Fruit fly (Drosophila melanogaster) whole organism, embryonic: ENCODE results near the gene PIG-B.
A peak's percentile ranks its signal among the peaks of the same experiment; 100 is the strongest.

Experiments used
- Adf1 ChIP-seq: fragments of 200-800 bp; sonication (Bioruptor generic); IDR thresholded peaks from 2 replicates; pipeline ENCODE4 v1.3.6; 2022; ENCODE audit warnings: missing biosample characterization, missing genetic modification characterization
- B-H1 ChIP-seq: fragments of 200-800 bp; sonication (Bioruptor generic); IDR thresholded peaks from 3 replicates; pipeline ENCODE4 v1.3.6; 2022; ENCODE audit warnings: missing biosample characterization, missing genetic modification characterization
- CG12104 ChIP-seq: fragments of 200-800 bp; sonication (Bioruptor generic); optimal IDR thresholded peaks from 3 replicates; lab custom pipeline; 2016; ENCODE audit warnings: missing biosample characterization, missing genetic modification characterization
- CG12942 ChIP-seq: fragments of 200-800 bp; sonication (Bioruptor generic); optimal IDR thresholded peaks from 3 replicates; lab custom pipeline; 2016; ENCODE audit warnings: missing biosample characterization, missing genetic modification characterization
- CG13424 ChIP-seq: fragments of 200-800 bp; sonication (Bioruptor generic); optimal IDR thresholded peaks from 2 replicates; lab custom pipeline; 2019; ENCODE audit warnings: missing biosample characterization, mild to moderate bottlenecking, missing genetic modification characterization, moderate library complexity
- CG13775 ChIP-seq: fragments of 200-800 bp; sonication (Bioruptor generic); optimal IDR thresholded peaks from 3 replicates; lab custom pipeline; 2017; ENCODE audit warnings: missing biosample characterization, mild to moderate bottlenecking, missing genetic modification characterization
- CG14014 ChIP-seq: fragments of 200-800 bp; sonication (Bioruptor generic); IDR thresholded peaks from 2 replicates; pipeline ENCODE4 v1.3.6; 2022; ENCODE audit warnings: missing biosample characterization, missing genetic modification characterization
- CG14050 ChIP-seq: fragments of 200-800 bp; sonication (Bioruptor generic); IDR thresholded peaks from 3 replicates; pipeline ENCODE4 v1.3.6; 2022; ENCODE audit warnings: missing biosample characterization, missing genetic modification characterization
- CG14710 ChIP-seq: fragments of 200-800 bp; sonication (Bioruptor generic); optimal IDR thresholded peaks from 3 replicates; lab custom pipeline; 2019; ENCODE audit warnings: missing biosample characterization, mild to moderate bottlenecking, missing genetic modification characterization, moderate library complexity
- CG15073 ChIP-seq: fragments of 200-800 bp; sonication (Bioruptor generic); optimal IDR thresholded peaks from 2 replicates; lab custom pipeline; 2016; ENCODE audit warnings: missing biosample characterization, missing genetic modification characterization
- CG18619 ChIP-seq: fragments of 200-800 bp; sonication (Bioruptor generic); optimal IDR thresholded peaks from 3 replicates; lab custom pipeline; 2017; ENCODE audit warnings: missing biosample characterization, mild to moderate bottlenecking, missing genetic modification characterization
- CG2129 ChIP-seq: fragments of 200-800 bp; sonication (Bioruptor generic); IDR thresholded peaks from 2 replicates; pipeline ENCODE4 v1.3.6; 2022; ENCODE audit warnings: missing biosample characterization, missing genetic modification characterization; ENCODE audit not compliant: partially characterized antibody
- CG3281 ChIP-seq: fragments of 200-800 bp; sonication (Bioruptor generic); optimal IDR thresholded peaks from 3 replicates; lab custom pipeline; 2017; ENCODE audit warnings: missing biosample characterization, mild to moderate bottlenecking, missing genetic modification characterization
- CG3726 ChIP-seq: fragments of 200-800 bp; sonication (Bioruptor generic); IDR thresholded peaks from 3 replicates; pipeline ENCODE4, ENCODE4 v1.3.6; 2022; ENCODE audit warnings: missing biosample characterization, missing genetic modification characterization
- CG3995 ChIP-seq: fragments of 200-800 bp; sonication (Bioruptor generic); optimal IDR thresholded peaks from 3 replicates; lab custom pipeline; 2016; ENCODE audit warnings: missing biosample characterization, missing genetic modification characterization
- CG4328 ChIP-seq: fragments of 200-800 bp; sonication (Bioruptor generic); optimal IDR thresholded peaks from 3 replicates; lab custom pipeline; 2017; ENCODE audit warnings: missing biosample characterization, missing genetic modification reagents, missing genetic modification characterization
- CG4617 ChIP-seq: fragments of 200-800 bp; sonication (Bioruptor generic); optimal IDR thresholded peaks from 3 replicates; lab custom pipeline; 2016; ENCODE audit warnings: missing biosample characterization, missing genetic modification characterization, borderline replicate concordance
- CG4730 ChIP-seq: fragments of 200-800 bp; sonication (Bioruptor generic); IDR thresholded peaks from 2 replicates; pipeline ENCODE4 v1.3.6; 2022; ENCODE audit warnings: missing biosample characterization, missing genetic modification characterization
- CG6254 ChIP-seq: fragments of 200-800 bp; sonication (Bioruptor generic); optimal IDR thresholded peaks from 3 replicates; lab custom pipeline; 2017; ENCODE audit warnings: mild to moderate bottlenecking, missing biosample characterization, missing genetic modification reagents, missing genetic modification characterization
- CG6791 ChIP-seq: fragments of 200-800 bp; sonication (Bioruptor generic); IDR thresholded peaks from 3 replicates; pipeline ENCODE4 v1.3.6; 2022; ENCODE audit warnings: missing biosample characterization, missing genetic modification characterization; ENCODE audit not compliant: partially characterized antibody
- CG7963 ChIP-seq: fragments of 200-800 bp; sonication (Bioruptor generic); IDR thresholded peaks from 3 replicates; pipeline ENCODE4 v1.3.6; 2022; ENCODE audit warnings: missing biosample characterization, missing genetic modification characterization; ENCODE audit not compliant: partially characterized antibody
- Chrac-16 ChIP-seq: fragments of 200-800 bp; sonication (Bioruptor generic); optimal IDR thresholded peaks from 3 replicates; lab custom pipeline; 2016; ENCODE audit warnings: missing biosample characterization, missing genetic modification characterization
- CoRest ChIP-seq: fragments of 200-800 bp; sonication (Bioruptor generic); optimal IDR thresholded peaks from 3 replicates; lab custom pipeline; 2018; ENCODE audit warnings: missing biosample characterization, mild to moderate bottlenecking, missing genetic modification characterization, moderate library complexity
- Deaf1 ChIP-seq: fragments of 200-800 bp; optimal IDR thresholded peaks from 3 replicates; lab custom pipeline; 2019; ENCODE audit warnings: missing biosample characterization, mild to moderate bottlenecking, missing genetic modification characterization, moderate library complexity
- HLH3B ChIP-seq: fragments of 200-800 bp; sonication (Bioruptor generic); IDR thresholded peaks from 2 replicates; pipeline ENCODE4 v1.3.6; 2022; ENCODE audit warnings: missing biosample characterization, missing genetic modification characterization
- HLH4C ChIP-seq: fragments of 200-800 bp; sonication (Bioruptor generic); IDR thresholded peaks from 3 replicates; pipeline ENCODE4 v1.3.6; 2022; ENCODE audit warnings: missing biosample characterization, missing genetic modification characterization; ENCODE audit not compliant: partially characterized antibody
- Hand ChIP-seq: fragments of 200-800 bp; sonication (Bioruptor generic); optimal IDR thresholded peaks from 2 replicates; lab custom pipeline; 2017; ENCODE audit warnings: mild to moderate bottlenecking, missing biosample characterization, missing genetic modification reagents, missing genetic modification characterization
- Hr3 ChIP-seq: fragments of 200-800 bp; sonication (Bioruptor generic); optimal IDR thresholded peaks from 3 replicates; lab custom pipeline; 2016; ENCODE audit warnings: missing biosample characterization, missing genetic modification characterization
- Mad ChIP-seq: fragments of 200-800 bp; sonication (Bioruptor generic); optimal IDR thresholded peaks from 2 replicates; lab custom pipeline; 2016; ENCODE audit warnings: missing biosample characterization, missing genetic modification characterization
- Meics ChIP-seq: fragments of 200-800 bp; sonication (Bioruptor generic); optimal IDR thresholded peaks from 2 replicates; lab custom pipeline; 2017; ENCODE audit warnings: missing biosample characterization, mild to moderate bottlenecking, missing genetic modification characterization
- Opbp ChIP-seq: fragments of 200-800 bp; sonication (Bioruptor generic); IDR thresholded peaks from 3 replicates; pipeline ENCODE4 v1.3.6; 2022; ENCODE audit warnings: missing biosample characterization, missing genetic modification characterization; ENCODE audit not compliant: partially characterized antibody
- Rx ChIP-seq: fragments of 200-800 bp; sonication (Bioruptor generic); IDR thresholded peaks from 2 replicates; pipeline ENCODE4 v1.3.6; 2022; ENCODE audit warnings: missing biosample characterization, missing genetic modification characterization
- Sox100B ChIP-seq: fragments of 200-800 bp; sonication (Bioruptor generic); optimal IDR thresholded peaks from 3 replicates; lab custom pipeline; 2018; ENCODE audit warnings: missing biosample characterization, mild to moderate bottlenecking, missing genetic modification characterization
- Sox102F ChIP-seq: fragments of 200-800 bp; sonication (Bioruptor generic); optimal IDR thresholded peaks from 2 replicates; lab custom pipeline; 2018; ENCODE audit warnings: missing biosample characterization, mild to moderate bottlenecking, missing genetic modification characterization, moderate library complexity
- Stat92E ChIP-seq, 3 experiments: fragments of >200 bp in 2 of 3; fragments of 200-800 bp in 1 of 3; sonication (Bioruptor generic) in 1 of 3; optimal IDR thresholded peaks; 2 replicates each; lab custom pipeline; 2017 to 2019; ENCODE audit warnings: missing biosample characterization in 3 of 3, missing genetic modification characterization in 3 of 3, mild to moderate bottlenecking in 1 of 3, moderate library complexity in 1 of 3
- ato ChIP-seq: fragments of 200-800 bp; sonication (Bioruptor generic); IDR thresholded peaks from 2 replicates; pipeline ENCODE4 v1.3.6; 2022; ENCODE audit warnings: missing biosample characterization, missing genetic modification characterization; ENCODE audit not compliant: partially characterized antibody
- az2 ChIP-seq: fragments of 200-800 bp; sonication (Bioruptor generic); optimal IDR thresholded peaks from 3 replicates; lab custom pipeline; 2016; ENCODE audit warnings: missing biosample characterization, missing genetic modification characterization
- btn ChIP-seq: fragments of 200-800 bp; sonication (Bioruptor generic); optimal IDR thresholded peaks from 2 replicates; lab custom pipeline; 2016; ENCODE audit warnings: missing biosample characterization, missing genetic modification characterization
- emc ChIP-seq: fragments of 200-800 bp; sonication (Bioruptor generic); optimal IDR thresholded peaks from 2 replicates; lab custom pipeline; 2016; ENCODE audit warnings: missing biosample characterization, missing genetic modification characterization
- fd96Cb ChIP-seq: fragments of 200-800 bp; sonication (Bioruptor generic); optimal IDR thresholded peaks from 2 replicates; lab custom pipeline; 2018; ENCODE audit warnings: missing biosample characterization, mild to moderate bottlenecking, missing genetic modification characterization, moderate library complexity
- h ChIP-seq: fragments of >200 bp; optimal IDR thresholded peaks from 2 replicates; lab custom pipeline; 2017
- insv ChIP-seq, 2 experiments: fragments of 200-800 bp; sonication (Bioruptor generic); optimal IDR thresholded peaks; 3 replicates each; lab custom pipeline; 2016 to 2018; ENCODE audit warnings: missing biosample characterization in 2 of 2, missing genetic modification characterization in 2 of 2
- kah ChIP-seq: fragments of 200-800 bp; sonication (Bioruptor generic); optimal IDR thresholded peaks from 2 replicates; lab custom pipeline; 2018; ENCODE audit warnings: missing biosample characterization, mild to moderate bottlenecking, missing genetic modification characterization
- klu ChIP-seq: fragments of 200-800 bp; sonication (Bioruptor generic); IDR thresholded peaks from 2 replicates; pipeline ENCODE4 v1.3.6; 2022; ENCODE audit warnings: missing biosample characterization, missing genetic modification characterization
- lmd ChIP-seq: fragments of 200-800 bp; sonication (Bioruptor generic); IDR thresholded peaks from 2 replicates; pipeline ENCODE4 v1.3.6; 2022; ENCODE audit warnings: missing biosample characterization, missing genetic modification characterization
- onecut ChIP-seq: fragments of 200-800 bp; sonication (Bioruptor generic); IDR thresholded peaks from 2 replicates; pipeline ENCODE4 v1.3.6; 2022; ENCODE audit warnings: missing biosample characterization, missing genetic modification characterization
- org-1 ChIP-seq: fragments of 200-800 bp; sonication (Bioruptor generic); optimal IDR thresholded peaks from 2 replicates; lab custom pipeline; 2017; ENCODE audit warnings: missing biosample characterization, missing genetic modification characterization
- pho ChIP-seq: fragments of 200-800 bp; sonication (Bioruptor generic); optimal IDR thresholded peaks from 2 replicates; lab custom pipeline; 2016; ENCODE audit warnings: missing biosample characterization, missing genetic modification characterization
- pum ChIP-seq: fragments of 200-800 bp; sonication (Bioruptor generic); optimal IDR thresholded peaks from 2 replicates; lab custom pipeline; 2016; ENCODE audit warnings: missing biosample characterization, missing genetic modification characterization
- run ChIP-seq: fragments of 200-800 bp; sonication (Bioruptor generic); optimal IDR thresholded peaks from 3 replicates; lab custom pipeline; 2018; ENCODE audit warnings: missing biosample characterization, mild to moderate bottlenecking, missing genetic modification characterization
- seq ChIP-seq: fragments of 200-800 bp; sonication (Bioruptor generic); IDR thresholded peaks from 2 replicates; pipeline ENCODE4 v1.3.6; 2022; ENCODE audit warnings: missing biosample characterization, missing genetic modification characterization
- slbo ChIP-seq: fragments of 200-800 bp; sonication (Bioruptor generic); IDR thresholded peaks from 2 replicates; pipeline ENCODE4 v1.3.6; 2022; ENCODE audit warnings: missing biosample characterization, missing genetic modification characterization

The PIG-B gene

dm6 chr3L:3826541-3826940, 15.5 kb downstream of the PIG-B start (continued):
- peak; percentile 71 for TF ChIP-seq az2
- TF ChIP-seq Hr3 (GFP tag; lab: Kevin White, UChicago), result peak; percentile 80
- TF ChIP-seq org-1, result peak; percentile 75
- peak; percentile 71 for TF ChIP-seq run (tag; lab: Kevin White, UChicago)
- peak; percentile 88 for TF ChIP-seq CoRest (tag; lab: Kevin White, UChicago)
- no peak for TF ChIP-seq h (lab: Kevin White, UChicago)
- TF ChIP-seq emc, result no peak
- peak; percentile 60; the same call in 2 of the 3 replicates for TF ChIP-seq B-H1 (GFP tag; lab: Robert Waterston, UW)
- TF ChIP-seq CG4328 (GFP tag; lab: Kevin White, UChicago), result peak; percentile 63
- peak; percentile 66 for TF ChIP-seq seq (GFP tag; lab: Robert Waterston, UW)
- TF ChIP-seq CG13424 (tag; lab: Kevin White, UChicago), result peak; percentile 90
- peak; percentile 74 for TF ChIP-seq CG14710 (tag; lab: Kevin White, UChicago)
- TF ChIP-seq kah (GFP tag; lab: Kevin White, UChicago), result peak; percentile 55
- peak; percentile 71 for TF ChIP-seq CG13775 (GFP tag; lab: Kevin White, UChicago)
- peak; percentile 81 for TF ChIP-seq lmd
- TF ChIP-seq CG18619 (GFP tag; lab: Kevin White, UChicago), result peak; percentile 80
- TF ChIP-seq onecut, result peak; percentile 55
- peak; percentile 83 for TF ChIP-seq fd96Cb (tag; lab: Kevin White, UChicago)
- peak; percentile 46; the same call in 1 of the 2 replicates for TF ChIP-seq klu
- peak; percentile 86 for TF ChIP-seq CG3281 (GFP tag; lab: Kevin White, UChicago)
- TF ChIP-seq CG15073 (GFP tag; lab: Kevin White, UChicago), result no peak
- no peak for TF ChIP-seq CG7963 (GFP tag; lab: Robert Waterston, UW)
- TF ChIP-seq Adf1 (GFP tag; lab: Robert Waterston, UW), result peak; percentile 48; the same call in 1 of the 2 replicates
- no peak for TF ChIP-seq CG6791 (GFP tag; lab: Robert Waterston, UW)
- peak; percentile 88 for TF ChIP-seq Sox102F
- peak; percentile 87 for TF ChIP-seq HLH3B (GFP tag; lab: Robert Waterston, UW)
- TF ChIP-seq CG6254 (GFP tag; lab: Kevin White, UChicago), result peak; percentile 37
- TF ChIP-seq CG12942 (GFP tag; lab: Kevin White, UChicago), result peak; percentile 55
- TF ChIP-seq insv (GFP tag; optimal IDR thresholded peaks at IDR 0.05; lab: Kevin White, UChicago), result peak in 1 of 2 experiments; percentile 37
- peak; percentile 93 for TF ChIP-seq Hand (GFP tag; lab: Kevin White, UChicago)
- TF ChIP-seq ato, result no peak
- no peak for TF ChIP-seq pum (GFP tag; lab: Kevin White, UChicago)
- peak; percentile 78 for TF ChIP-seq CG14014 (GFP tag; lab: Robert Waterston, UW)
- peak; percentile 72 for TF ChIP-seq CG14050 (GFP tag; lab: Robert Waterston, UW)
- peak; percentile 93 for TF ChIP-seq slbo (GFP tag; lab: Robert Waterston, UW)
- peak; percentile 73 for TF ChIP-seq CG12104 (GFP tag; lab: Kevin White, UChicago)
- TF ChIP-seq CG2129 (GFP tag; lab: Robert Waterston, UW), result no peak
- peak; percentile 63 for TF ChIP-seq CG4730 (GFP tag; lab: Robert Waterston, UW)
- no peak for TF ChIP-seq HLH4C (GFP tag; lab: Robert Waterston, UW)

- TF ChIP-seq pho (GFP tag; lab: Kevin White, UChicago) (no peak), Deaf1 (tag; lab: Kevin White, UChicago) (peak; percentile 87), Meics (GFP tag; lab: Kevin White, UChicago) (no peak), CG14050 (GFP tag; lab: Robert Waterston, UW) (no peak), Mad (GFP tag; lab: Kevin White, UChicago) (no peak), CG6254 (GFP tag; lab: Kevin White, UChicago) (no peak), btn (GFP tag; lab: Kevin White, UChicago) (no peak), seq (GFP tag; lab: Robert Waterston, UW) (no peak), Sox100B (GFP tag; lab: Kevin White, UChicago) (no peak), Stat92E (GFP tag; optimal IDR thresholded peaks at IDR 0.05; lab: Kevin White, UChicago) (no peak), Rx (GFP tag; lab: Robert Waterston, UW) (no peak), CG3726 (GFP tag; lab: Robert Waterston, UW) (no peak), CG4617 (GFP tag; lab: Kevin White, UChicago) (no peak), Chrac-16 (no peak), Opbp (GFP tag; lab: Robert Waterston, UW) (0 out of 3 replicates have a peak, but pooled peaks have one; percentile 32), CG3995 (GFP tag; lab: Kevin White, UChicago) (no peak)
These were observed 17.0 kb downstream of the PIG-B start for dm6 chr3L:3828111-3828510.
